Worm (Caenorhabditis elegans): ENCODE data around the gene amt-2.

ce11 chrIV:13027801-13028641 lies 14.2 kb upstream of the amt-2 start:
- TF ChIP-seq ztf-29 (GFP tag; IDR thresholded peaks at IDR 0.05) (no peak), ztf-23 (GFP tag; IDR thresholded peaks at IDR 0.05) (no peak)
